Worm (Caenorhabditis elegans): Measurements from ENCODE around the gene C48B4.10.

The C48B4.10 gene

ce11 chrIII:9568451-9568850 lies 4.1 kb upstream of the C48B4.10 start, which contains the start of gene C48B4.13:
C48B4.13 (plus strand) TSS chrIII:9568751.
- TF ChIP-seq dao-5 (tag; optimal IDR thresholded peaks at IDR 0.05) (no peak), W03F9.2 (tag; optimal IDR thresholded peaks at IDR 0.05) (no peak), him-1 (tag; optimal IDR thresholded peaks at IDR 0.05) (no peak)

- no peak for TF ChIP-seq W03F9.2 (tag; optimal IDR thresholded peaks at IDR 0.05)
Observed at ce11 chrIII:9565973-9566372, 1.7 kb upstream of the C48B4.10 start, which contains the start of gene C48B4.11. C48B4.11 (minus strand) TSS chrIII:9566115.

- TF ChIP-seq W03F9.2 (tag; optimal IDR thresholded peaks at IDR 0.05) (no peak), him-1 (tag; optimal IDR thresholded peaks at IDR 0.05) (no peak), dao-5 (tag; optimal IDR thresholded peaks at IDR 0.05) (no peak)
Observed at ce11 chrIII:9563235-9563634, 1.1 kb downstream of the C48B4.10 start, which contains the start of gene C48B4.9. C48B4.9 (minus strand) TSS chrIII:9563335.

- no peak for TF ChIP-seq dao-5 (tag; optimal IDR thresholded peaks at IDR 0.05)
- no peak for TF ChIP-seq him-1 (tag; optimal IDR thresholded peaks at IDR 0.05)
- no peak for TF ChIP-seq W03F9.2 (tag; optimal IDR thresholded peaks at IDR 0.05)
Observed at ce11 chrIII:9561158-9561557, 3.2 kb downstream of the C48B4.10 start, which contains the start of gene C48B4.8. C48B4.8 (minus strand) TSS chrIII:9561258.

- TF ChIP-seq him-1 (tag; optimal IDR thresholded peaks at IDR 0.05) (no peak), dao-5 (tag; optimal IDR thresholded peaks at IDR 0.05) (no peak), W03F9.2 (tag; optimal IDR thresholded peaks at IDR 0.05) (peak; percentile 15)
Observed at ce11 chrIII:9559381-9559881, 4.9 kb downstream of the C48B4.10 start, which contains the start of gene C48B4.7. C48B4.7 (minus strand) TSS chrIII:9559431.

- no peak for TF ChIP-seq him-1 (tag; optimal IDR thresholded peaks at IDR 0.05)
- TF ChIP-seq W03F9.2 (tag; optimal IDR thresholded peaks at IDR 0.05), result no peak
- TF ChIP-seq dao-5 (tag; optimal IDR thresholded peaks at IDR 0.05), result no peak
Observed at ce11 chrIII:9558463-9558862, 5.8 kb downstream of the C48B4.10 start, which contains the start of gene C48B4.6. C48B4.6 (minus strand) TSS chrIII:9558563.

- TF ChIP-seq dao-5 (tag; optimal IDR thresholded peaks at IDR 0.05) (no peak), W03F9.2 (tag; optimal IDR thresholded peaks at IDR 0.05) (no peak), him-1 (tag; optimal IDR thresholded peaks at IDR 0.05) (no peak)
Observed at ce11 chrIII:9556300-9556699, 8.0 kb downstream of the C48B4.10 start, which contains the start of gene ZK1098.11. ZK1098.11 (plus strand) TSS chrIII:9556600.

ce11 chrIII:9546016-9546659 lies 18.2 kb downstream of the C48B4.10 start, which contains the start of gene unc-16:
unc-16 (plus strand) TSS chrIII:9546258.
- TF ChIP-seq dao-5 (tag; optimal IDR thresholded peaks at IDR 0.05) (no peak), W03F9.2 (tag; optimal IDR thresholded peaks at IDR 0.05) (peak; percentile 84), him-1 (tag; optimal IDR thresholded peaks at IDR 0.05) (peak; percentile 55)

ce11 chrIII:9544820-9545219 lies 19.5 kb downstream of the C48B4.10 start, which contains the start of gene ZK1098.12:
ZK1098.12 (plus strand) TSS chrIII:9545120.
- TF ChIP-seq dao-5 (tag; optimal IDR thresholded peaks at IDR 0.05) (no peak), him-1 (tag; optimal IDR thresholded peaks at IDR 0.05) (no peak), W03F9.2 (tag; optimal IDR thresholded peaks at IDR 0.05) (no peak)

- no peak for TF ChIP-seq dao-5 (tag; optimal IDR thresholded peaks at IDR 0.05)
- no peak for TF ChIP-seq W03F9.2 (tag; optimal IDR thresholded peaks at IDR 0.05)
- no peak for TF ChIP-seq him-1 (tag; optimal IDR thresholded peaks at IDR 0.05)
Observed at ce11 chrIII:9544125-9544524, 20.2 kb downstream of the C48B4.10 start, which contains the start of gene ZK1098.9. ZK1098.9 (plus strand) TSS chrIII:9544425.

- TF ChIP-seq him-1 (tag; optimal IDR thresholded peaks at IDR 0.05), result no peak
- TF ChIP-seq W03F9.2 (tag; optimal IDR thresholded peaks at IDR 0.05), result peak; percentile 56
- TF ChIP-seq dao-5 (tag; optimal IDR thresholded peaks at IDR 0.05), result no peak
Observed at ce11 chrIII:9542816-9543215, 21.5 kb downstream of the C48B4.10 start, which contains the start of gene eif-2Balpha. eif-2Balpha (plus strand) TSS chrIII:9543119.

- TF ChIP-seq W03F9.2 (tag; optimal IDR thresholded peaks at IDR 0.05), result no peak
- no peak for TF ChIP-seq him-1 (tag; optimal IDR thresholded peaks at IDR 0.05)
- no peak for TF ChIP-seq dao-5 (tag; optimal IDR thresholded peaks at IDR 0.05)
Observed at ce11 chrIII:9542280-9542679, 22.0 kb downstream of the C48B4.10 start, which contains the start of gene mut-7. mut-7 (minus strand) TSS chrIII:9542380.

ce11 chrIII:9538655-9539155 lies 25.6 kb downstream of the C48B4.10 start, which contains the start of gene ZK1098.3:
ZK1098.3 (minus strand) TSS chrIII:9538705.
- TF ChIP-seq dao-5 (tag; optimal IDR thresholded peaks at IDR 0.05) (no peak), him-1 (tag; optimal IDR thresholded peaks at IDR 0.05) (no peak), W03F9.2 (tag; optimal IDR thresholded peaks at IDR 0.05) (no peak)

ce11 chrIII:9528824-9529223 lies 35.5 kb downstream of the C48B4.10 start, which contains the start of gene ZK1098.2:
ZK1098.2 (plus strand) TSS chrIII:9529159.
- peak; percentile 12 for TF ChIP-seq W03F9.2 (tag; optimal IDR thresholded peaks at IDR 0.05)
- no peak for TF ChIP-seq him-1 (tag; optimal IDR thresholded peaks at IDR 0.05)
- TF ChIP-seq dao-5 (tag; optimal IDR thresholded peaks at IDR 0.05), result no peak
